Fruit fly (Drosophila melanogaster): Measurements from ENCODE around the gene CG46383.

CG46383 gene

DNA sequence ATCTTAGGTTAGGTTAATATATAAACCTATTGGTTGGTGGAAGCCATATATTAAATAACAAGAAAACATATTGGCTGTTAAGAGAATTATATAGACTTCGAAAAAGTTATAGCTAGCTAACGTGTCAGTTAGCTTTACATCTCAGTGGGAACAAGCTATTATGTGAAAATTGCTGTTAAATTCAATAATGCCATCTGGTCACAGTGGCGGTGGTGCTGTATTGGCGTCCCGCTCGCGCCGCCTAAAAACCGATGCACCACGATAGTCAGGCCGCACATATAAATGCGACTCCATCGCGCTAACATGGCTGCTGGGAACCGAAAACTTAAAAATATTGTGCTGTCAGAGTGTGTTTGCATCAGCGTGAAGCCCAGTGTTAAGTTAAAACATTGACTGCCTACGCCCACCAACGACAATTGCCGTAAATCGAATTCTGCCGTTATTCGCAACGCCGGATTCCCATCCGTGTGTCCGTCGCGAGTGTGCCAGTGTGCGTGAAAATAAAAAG is 22.3 kb upstream of the CG46383 start, which contains the start of gene Hel89B:
Hel89B (plus strand) TSS at position 320 of the 508 bp plus-strand sequence.
- no peak for TF ChIP-seq dan (GFP tag; IDR thresholded peaks at IDR 0.05)
- peak; percentile 62 for TF ChIP-seq Dip3 (GFP tag; optimal IDR thresholded peaks at IDR 0.05)
- TF ChIP-seq CG4730 (GFP tag; IDR thresholded peaks at IDR 0.05) = no peak
- TF ChIP-seq Abd-B (GFP tag; optimal IDR thresholded peaks at IDR 0.05) = peak; percentile 87
- peak; percentile 76 for TF ChIP-seq jumu (GFP tag; optimal IDR thresholded peaks at IDR 0.05)
- peak; percentile 97 for TF ChIP-seq MESR4 (GFP tag; optimal IDR thresholded peaks at IDR 0.05)
- peak; percentile 39 for TF ChIP-seq CG12769 (tag; optimal IDR thresholded peaks at IDR 0.05)
- no peak for TF ChIP-seq CG6254 (GFP tag; optimal IDR thresholded peaks at IDR 0.05)
- TF ChIP-seq crp (GFP tag; optimal IDR thresholded peaks at IDR 0.05) = peak in 1 of 2 experiments; percentile 35
- TF ChIP-seq chn (GFP tag; optimal IDR thresholded peaks at IDR 0.05) = peak; percentile 45
- no peak for TF ChIP-seq exex (tag; optimal IDR thresholded peaks at IDR 0.05)
- no peak for TF ChIP-seq cwo (GFP tag; optimal IDR thresholded peaks at IDR 0.05)
- TF ChIP-seq CG10321 (GFP tag; IDR thresholded peaks at IDR 0.05) = no peak
- no peak for TF ChIP-seq CG2199 (GFP tag; IDR thresholded peaks at IDR 0.05)
- TF ChIP-seq hb (GFP tag; IDR thresholded peaks at IDR 0.05; ENCODE audit: partially characterized antibody) = no peak
- TF ChIP-seq CG30020 (tag; optimal IDR thresholded peaks at IDR 0.05) = peak; percentile 96
- TF ChIP-seq fru (optimal IDR thresholded peaks at IDR 0.05) = no peak
- peak; percentile 48 for TF ChIP-seq CG4424 (GFP tag; optimal IDR thresholded peaks at IDR 0.05)
- TF ChIP-seq amos (GFP tag; IDR thresholded peaks at IDR 0.05; ENCODE audit: partially characterized antibody) = no peak
- TF ChIP-seq grau (tag; optimal IDR thresholded peaks at IDR 0.05) = peak; percentile 70
- TF ChIP-seq CG1647 (GFP tag; optimal IDR thresholded peaks at IDR 0.05) = peak; percentile 30
- TF ChIP-seq CG34422 (GFP tag; IDR thresholded peaks at IDR 0.05) = no peak
- TF ChIP-seq sens-2 (GFP tag; IDR thresholded peaks at IDR 0.05) = no peak
- TF ChIP-seq knrl (GFP tag; IDR thresholded peaks at IDR 0.05; ENCODE audit: partially characterized antibody) = no peak
- no peak for TF ChIP-seq gsb (GFP tag; IDR thresholded peaks at IDR 0.05)
- TF ChIP-seq Bteb2 (GFP tag; optimal IDR thresholded peaks at IDR 0.05) = peak; percentile 42
- TF ChIP-seq Blimp-1 (GFP tag; optimal IDR thresholded peaks at IDR 0.05) = peak; percentile 47
- TF ChIP-seq CG13123 (GFP tag; optimal IDR thresholded peaks at IDR 0.05) = peak; percentile 41
- no peak for TF ChIP-seq esg (GFP tag; conservative IDR thresholded peaks at IDR 0.05)
- peak; percentile 40 for TF ChIP-seq CG10209 (GFP tag; optimal IDR thresholded peaks at IDR 0.05)
- peak; percentile 89 for TF ChIP-seq CG2116 (GFP tag; optimal IDR thresholded peaks at IDR 0.05)
- TF ChIP-seq CG10565 (GFP tag; optimal IDR thresholded peaks at IDR 0.05) = peak; percentile 6
- TF ChIP-seq z (GFP tag; IDR thresholded peaks at IDR 0.05) = no peak
- no peak for TF ChIP-seq chinmo (GFP tag; IDR thresholded peaks at IDR 0.05; ENCODE audit: partially characterized antibody)
- TF ChIP-seq Antp (GFP tag; optimal IDR thresholded peaks at IDR 0.05) = peak; percentile 50
- TF ChIP-seq NK7.1 (GFP tag; optimal IDR thresholded peaks at IDR 0.05) = peak; percentile 3
- peak; percentile 41 for TF ChIP-seq stwl (tag; optimal IDR thresholded peaks at IDR 0.05)
- TF ChIP-seq CG12071 (GFP tag; optimal IDR thresholded peaks at IDR 0.05) = no peak
- peak; percentile 20 for TF ChIP-seq sima (GFP tag; optimal IDR thresholded peaks at IDR 0.05)
- peak; percentile 59 for TF ChIP-seq CG15269 (tag; optimal IDR thresholded peaks at IDR 0.05)
- no peak for TF ChIP-seq crc (GFP tag; optimal IDR thresholded peaks at IDR 0.05)
- no peak for TF ChIP-seq Nf-YB (GFP tag; optimal IDR thresholded peaks at IDR 0.05)
- TF ChIP-seq fu2 (GFP tag; optimal IDR thresholded peaks at IDR 0.05) = peak; percentile 34
- no peak for TF ChIP-seq corto (GFP tag; optimal IDR thresholded peaks at IDR 0.05)
- peak; percentile 13 for TF ChIP-seq CG10147 (GFP tag; optimal IDR thresholded peaks at IDR 0.05)
- TF ChIP-seq CG13296 (GFP tag; optimal IDR thresholded peaks at IDR 0.05) = no peak
- peak; percentile 80 for TF ChIP-seq Hsf (GFP tag; optimal IDR thresholded peaks at IDR 0.05)
- TF ChIP-seq Eip74EF (GFP tag; optimal IDR thresholded peaks at IDR 0.05) = no peak
- TF ChIP-seq fd64A (GFP tag; optimal IDR thresholded peaks at IDR 0.05) = no peak
- TF ChIP-seq CG11723 (GFP tag; optimal IDR thresholded peaks at IDR 0.05) = peak; percentile 17

Data from whole organism, embryonic.